Fruit fly (Drosophila melanogaster): ENCODE results near the gene Cyp28d2.

dm6 chr2L:5248582-5248981 lies 41.5 kb downstream of the Cyp28d2 start:
- TF ChIP-seq dac (GFP tag; optimal IDR thresholded peaks at IDR 0.05) (no peak), OdsH (GFP tag; optimal IDR thresholded peaks at IDR 0.05) (no peak)

Measured in whole organism, prepupa.